Fruit fly (Drosophila melanogaster): ENCODE data around the gene Ir85a.

Gene Ir85a

DNA sequence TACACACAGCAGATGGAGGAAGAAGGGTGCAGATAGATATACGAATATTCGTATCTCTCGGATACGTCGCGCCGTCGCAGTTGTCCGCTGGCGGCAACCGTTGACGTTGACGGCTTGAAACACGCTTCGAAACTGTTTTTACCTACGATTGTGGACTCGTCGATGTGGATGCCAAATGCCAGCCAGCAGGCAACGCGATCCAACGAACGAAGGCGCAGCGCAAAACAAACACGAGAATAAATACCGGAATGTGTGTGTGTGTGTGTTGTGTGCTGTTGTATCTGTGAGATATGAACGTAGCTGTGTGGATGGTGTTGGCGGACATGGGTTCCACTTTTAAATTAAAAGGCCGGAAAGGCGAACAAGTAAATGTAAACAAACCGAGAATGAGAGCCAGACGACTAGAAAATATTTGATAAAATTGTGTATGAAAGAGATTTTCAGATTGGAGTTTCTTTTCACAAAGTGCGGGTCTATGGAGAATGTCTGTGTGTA is 51.7 kb downstream of the Ir85a start (continued):
- TF ChIP-seq CG15073 (GFP tag; optimal IDR thresholded peaks at IDR 0.05) (no peak), CG15514 (GFP tag; optimal IDR thresholded peaks at IDR 0.05) (peak; percentile 80), Neu2 (GFP tag; optimal IDR thresholded peaks at IDR 0.05; ENCODE audit: borderline replicate concordance) (no peak), pfk (GFP tag; optimal IDR thresholded peaks at IDR 0.05) (peak; percentile 64), cato (GFP tag; optimal IDR thresholded peaks at IDR 0.05; ENCODE audit: borderline replicate concordance) (no peak), tin (GFP tag; optimal IDR thresholded peaks at IDR 0.05) (peak; percentile 9), CG30020 (tag; optimal IDR thresholded peaks at IDR 0.05) (no peak), CG31224 (GFP tag; IDR thresholded peaks at IDR 0.05) (0 out of 2 replicates have a peak, but pooled peaks have one; percentile 9), CG4617 (GFP tag; optimal IDR thresholded peaks at IDR 0.05; ENCODE audit: borderline replicate concordance) (no peak), CG6654 (GFP tag; optimal IDR thresholded peaks at IDR 0.05) (no peak), CG2678 (tag; optimal IDR thresholded peaks at IDR 0.05) (peak; percentile 63), CG1647 (GFP tag; optimal IDR thresholded peaks at IDR 0.05) (peak; percentile 41), CG16779 (GFP tag; IDR thresholded peaks at IDR 0.05) (peak; percentile 66; the same call in 1 of the 2 replicates), HmgD (GFP tag; optimal IDR thresholded peaks at IDR 0.05) (peak; percentile 10), Antp (GFP tag; optimal IDR thresholded peaks at IDR 0.05) (peak; percentile 20), CG11695 (GFP tag; IDR thresholded peaks at IDR 0.05) (peak; percentile 67; the same call in 2 of the 3 replicates), CG11723 (GFP tag; optimal IDR thresholded peaks at IDR 0.05) (peak; percentile 46), kah (GFP tag; optimal IDR thresholded peaks at IDR 0.05) (peak; percentile 35), CG12659 (GFP tag; optimal IDR thresholded peaks at IDR 0.05) (peak; percentile 53), CG15011 (GFP tag; optimal IDR thresholded peaks at IDR 0.05) (peak; percentile 12), ssp (GFP tag; IDR thresholded peaks at IDR 0.05) (no peak), sob (GFP tag; IDR thresholded peaks at IDR 0.05) (peak; percentile 70; the same call in 1 of the 2 replicates), CG7357 (GFP tag; IDR thresholded peaks at IDR 0.05) (no peak; the same call in 2 of the 3 replicates), MBD-R2 (GFP tag; IDR thresholded peaks at IDR 0.05) (peak; percentile 45; the same call in 1 of the 2 replicates), Usf (GFP tag; optimal IDR thresholded peaks at IDR 0.05) (no peak), tio (GFP tag; optimal IDR thresholded peaks at IDR 0.05) (no peak), YL-1 (GFP tag; optimal IDR thresholded peaks at IDR 0.05) (peak; percentile 49), CG14965 (GFP tag; optimal IDR thresholded peaks at IDR 0.05; ENCODE audit: borderline replicate concordance) (no peak), CG30403 (GFP tag; optimal IDR thresholded peaks at IDR 0.05) (no peak), CG8924 (tag; optimal IDR thresholded peaks at IDR 0.05) (peak; percentile 77), CG8478 (optimal IDR thresholded peaks at IDR 0.05) (no peak), kni (GFP tag; optimal IDR thresholded peaks at IDR 0.05) (peak; percentile 94), br (optimal IDR thresholded peaks at IDR 0.05) (no peak), Ssrp (tag; optimal IDR thresholded peaks at IDR 0.05) (no peak), Rx (GFP tag; IDR thresholded peaks at IDR 0.05) (no peak), bbx (GFP tag; IDR thresholded peaks at IDR 0.05; ENCODE audit: partially characterized antibody) (peak; percentile 76), CG11093 (GFP tag; IDR thresholded peaks at IDR 0.05) (peak; percentile 32; the same call in 1 of the 3 replicates), ato (GFP tag; IDR thresholded peaks at IDR 0.05; ENCODE audit: partially characterized antibody) (no peak; the same call in 1 of the 2 replicates), Chrac-16 (GFP tag; optimal IDR thresholded peaks at IDR 0.05) (no peak), ro (GFP tag; IDR thresholded peaks at IDR 0.05) (no peak), pita (GFP tag; optimal IDR thresholded peaks at IDR 0.05) (no peak), CG17385 (GFP tag; optimal IDR thresholded peaks at IDR 0.05) (peak; percentile 35), PHDP (tag; optimal IDR thresholded peaks at IDR 0.05) (peak; percentile 51), Myb (GFP tag; optimal IDR thresholded peaks at IDR 0.05) (peak; percentile 22), CG17186 (GFP tag; optimal IDR thresholded peaks at IDR 0.05) (peak; percentile 35), CkIIα-i1 (GFP tag; IDR thresholded peaks at IDR 0.05) (no peak; the same call in 1 of the 2 replicates), B-H1 (GFP tag; IDR thresholded peaks at IDR 0.05) (no peak; the same call in 2 of the 3 replicates), dimm (GFP tag; IDR thresholded peaks at IDR 0.05) (no peak), chinmo (GFP tag; IDR thresholded peaks at IDR 0.05; ENCODE audit: partially characterized antibody) (peak; percentile 95), TFAM (GFP tag; optimal IDR thresholded peaks at IDR 0.05) (no peak), CG13775 (GFP tag; optimal IDR thresholded peaks at IDR 0.05) (peak; percentile 8)

Data from whole organism, embryonic.